Fruit fly (Drosophila melanogaster) whole organism, embryonic: Measurements from ENCODE around the gene CG14234.

Experiments used
- Adf1 ChIP-seq: fragments of 200-800 bp; sonication (Bioruptor generic); IDR thresholded peaks from 2 replicates; pipeline ENCODE4 v1.3.6; 2022; ENCODE audit warnings: missing biosample characterization, missing genetic modification characterization
- Bgb ChIP-seq: fragments of 200-800 bp; sonication (Bioruptor generic); IDR thresholded peaks from 2 replicates; pipeline ENCODE4 v1.3.6; 2022; ENCODE audit warnings: missing biosample characterization, missing genetic modification characterization; ENCODE audit not compliant: partially characterized antibody
- CG12219 ChIP-seq: fragments of 200-800 bp; sonication (Bioruptor generic); optimal IDR thresholded peaks from 3 replicates; lab custom pipeline; 2018; ENCODE audit warnings: missing biosample characterization, mild to moderate bottlenecking, missing genetic modification characterization
- CG13123 ChIP-seq: fragments of 200-800 bp; sonication (Bioruptor generic); optimal IDR thresholded peaks from 2 replicates; lab custom pipeline; 2016; ENCODE audit warnings: missing biosample characterization, missing genetic modification characterization
- CG14860 ChIP-seq: fragments of 200-800 bp; sonication (Bioruptor generic); IDR thresholded peaks from 3 replicates; pipeline ENCODE4 v1.3.6; 2022; ENCODE audit warnings: missing biosample characterization, missing genetic modification characterization; ENCODE audit not compliant: partially characterized antibody
- CG15011 ChIP-seq: fragments of 200-800 bp; sonication (Bioruptor generic); optimal IDR thresholded peaks from 3 replicates; lab custom pipeline; 2018; ENCODE audit warnings: missing biosample characterization, mild to moderate bottlenecking, missing genetic modification characterization
- CG17186 ChIP-seq: fragments of 200-800 bp; sonication (Bioruptor generic); optimal IDR thresholded peaks from 3 replicates; lab custom pipeline; 2017; ENCODE audit warnings: missing biosample characterization, missing genetic modification reagents, missing genetic modification characterization
- CG17328 ChIP-seq: fragments of 200-800 bp; sonication (Bioruptor generic); IDR thresholded peaks from 2 replicates; pipeline ENCODE4 v1.3.6; 2022; ENCODE audit warnings: missing biosample characterization, missing genetic modification characterization
- CG2712 ChIP-seq: fragments of 200-800 bp; optimal IDR thresholded peaks from 3 replicates; lab custom pipeline; 2019; ENCODE audit warnings: missing biosample characterization, mild to moderate bottlenecking, missing genetic modification characterization, moderate library complexity
- CG43689 ChIP-seq: fragments of 200-800 bp; sonication (Bioruptor generic); IDR thresholded peaks from 2 replicates; pipeline ENCODE4 v1.3.6; 2022; ENCODE audit warnings: missing biosample characterization, missing genetic modification characterization
- CG4617 ChIP-seq: fragments of 200-800 bp; sonication (Bioruptor generic); optimal IDR thresholded peaks from 3 replicates; lab custom pipeline; 2016; ENCODE audit warnings: missing biosample characterization, missing genetic modification characterization, borderline replicate concordance
- CG4730 ChIP-seq: fragments of 200-800 bp; sonication (Bioruptor generic); IDR thresholded peaks from 2 replicates; pipeline ENCODE4 v1.3.6; 2022; ENCODE audit warnings: missing biosample characterization, missing genetic modification characterization
- CG6272 ChIP-seq: fragments of 200-800 bp; sonication (Bioruptor generic); IDR thresholded peaks from 2 replicates; pipeline ENCODE4 v1.3.6; 2022; ENCODE audit warnings: missing biosample characterization, missing genetic modification characterization
- CG6654 ChIP-seq: fragments of 200-800 bp; sonication (Bioruptor generic); optimal IDR thresholded peaks from 2 replicates; lab custom pipeline; 2017; ENCODE audit warnings: missing biosample characterization, mild to moderate bottlenecking, missing genetic modification characterization
- CG8089 ChIP-seq: fragments of 200-800 bp; sonication (Bioruptor generic); optimal IDR thresholded peaks from 3 replicates; lab custom pipeline; 2016; ENCODE audit warnings: missing biosample characterization, missing genetic modification characterization
- CG8388 ChIP-seq: fragments of 200-800 bp; sonication (Bioruptor generic); optimal IDR thresholded peaks from 2 replicates; lab custom pipeline; 2019; ENCODE audit warnings: missing biosample characterization, mild to moderate bottlenecking, missing genetic modification characterization, moderate library complexity
- CG9215 ChIP-seq: fragments of 200-800 bp; sonication (Bioruptor generic); IDR thresholded peaks from 2 replicates; pipeline ENCODE4 v1.3.6; 2022; ENCODE audit warnings: missing biosample characterization, missing genetic modification characterization
- Chrac-16 ChIP-seq: fragments of 200-800 bp; sonication (Bioruptor generic); optimal IDR thresholded peaks from 3 replicates; lab custom pipeline; 2016; ENCODE audit warnings: missing biosample characterization, missing genetic modification characterization
- ERR ChIP-seq: fragments of 200-800 bp; sonication (Bioruptor generic); optimal IDR thresholded peaks from 2 replicates; lab custom pipeline; 2016; ENCODE audit warnings: missing biosample characterization, missing genetic modification characterization
- Ets97D ChIP-seq: fragments of 200-800 bp; sonication (Bioruptor generic); optimal IDR thresholded peaks from 3 replicates; lab custom pipeline; 2016; ENCODE audit warnings: missing biosample characterization, missing genetic modification characterization
- Kr ChIP-seq: fragments of 200-800 bp; sonication (Bioruptor generic); optimal IDR thresholded peaks from 2 replicates; lab custom pipeline; 2017; ENCODE audit warnings: missing biosample characterization, mild to moderate bottlenecking, missing genetic modification characterization
- Max ChIP-seq: fragments of 200-800 bp; sonication (Bioruptor generic); optimal IDR thresholded peaks from 2 replicates; lab custom pipeline; 2016; ENCODE audit warnings: missing biosample characterization, mild to moderate bottlenecking, missing genetic modification characterization
- Med ChIP-seq: fragments of 200-800 bp; sonication (Bioruptor generic); peaks from one replicate; lab custom pipeline; 2016; ENCODE audit warnings: missing biosample characterization, missing genetic modification characterization, mild to moderate bottlenecking, inconsistent platforms, moderate library complexity
- Mrtf ChIP-seq: fragments of 200-800 bp; sonication (Bioruptor generic); IDR thresholded peaks from 3 replicates; pipeline ENCODE4 v1.3.6; 2022; ENCODE audit warnings: missing biosample characterization, missing genetic modification characterization
- Myb ChIP-seq: fragments of 200-800 bp; sonication (Bioruptor generic); optimal IDR thresholded peaks from 2 replicates; lab custom pipeline; 2016; ENCODE audit warnings: missing biosample characterization, missing genetic modification characterization
- Nf-YC ChIP-seq: fragments of 200-800 bp; optimal IDR thresholded peaks from 3 replicates; lab custom pipeline; 2019; ENCODE audit warnings: missing biosample characterization, mild to moderate bottlenecking, missing genetic modification characterization, moderate library complexity
- Oaz ChIP-seq: fragments of 200-800 bp; sonication (Bioruptor generic); IDR thresholded peaks from 2 replicates; pipeline ENCODE4 v1.3.6; 2022; ENCODE audit warnings: missing biosample characterization, missing genetic modification characterization
- Poxn ChIP-seq: fragments of 200-800 bp; sonication (Bioruptor generic); IDR thresholded peaks from 2 replicates; pipeline ENCODE4 v1.3.6; 2022; ENCODE audit warnings: missing biosample characterization, missing genetic modification characterization
- Ptx1 ChIP-seq: fragments of 200-800 bp; sonication (Bioruptor generic); IDR thresholded peaks from 2 replicates; pipeline ENCODE4 v1.3.6; 2022; ENCODE audit warnings: missing biosample characterization, missing genetic modification characterization
- Ravus ChIP-seq: fragments of 200-800 bp; sonication (Bioruptor generic); IDR thresholded peaks from 2 replicates; pipeline ENCODE4 v1.3.6; 2022; ENCODE audit warnings: missing biosample characterization, missing genetic modification characterization
- Sin3A ChIP-seq: fragments of >200 bp; optimal IDR thresholded peaks from 2 replicates; lab custom pipeline; 2018
- Stat92E ChIP-seq, 3 experiments: fragments of >200 bp in 2 of 3; fragments of 200-800 bp in 1 of 3; sonication (Bioruptor generic) in 1 of 3; optimal IDR thresholded peaks; 2 replicates each; lab custom pipeline; 2017 to 2019; ENCODE audit warnings: missing biosample characterization in 3 of 3, missing genetic modification characterization in 3 of 3, mild to moderate bottlenecking in 1 of 3, moderate library complexity in 1 of 3
- Xrp1 ChIP-seq: fragments of 200-800 bp; sonication (Bioruptor generic); IDR thresholded peaks from 2 replicates; pipeline ENCODE4 v1.3.6; 2022; ENCODE audit warnings: missing biosample characterization, missing genetic modification characterization
- amos ChIP-seq: fragments of 200-800 bp; sonication (Bioruptor generic); IDR thresholded peaks from 2 replicates; pipeline ENCODE4 v1.3.6; 2022; ENCODE audit warnings: missing biosample characterization, missing genetic modification characterization; ENCODE audit not compliant: partially characterized antibody
- aop ChIP-seq: fragments of 200-800 bp; sonication (Bioruptor generic); IDR thresholded peaks from 2 replicates; pipeline ENCODE4 v1.3.6; 2022; ENCODE audit warnings: missing biosample characterization, missing genetic modification characterization
- cad ChIP-seq: fragments of >200 bp; optimal IDR thresholded peaks from 2 replicates; lab custom pipeline; 2017; ENCODE audit warnings: missing biosample characterization, missing genetic modification characterization
- chn ChIP-seq: fragments of 200-800 bp; sonication (Bioruptor generic); optimal IDR thresholded peaks from 2 replicates; lab custom pipeline; 2016; ENCODE audit warnings: missing biosample characterization, missing genetic modification characterization
- croc ChIP-seq: fragments of 200-800 bp; sonication (Bioruptor generic); conservative IDR thresholded peaks from 3 replicates; pipeline ENCODE4 v1.3.6; 2022; ENCODE audit warnings: missing biosample characterization, missing genetic modification characterization
- cwo ChIP-seq: fragments of 200-800 bp; sonication (Bioruptor generic); optimal IDR thresholded peaks from 3 replicates; lab custom pipeline; 2017; ENCODE audit warnings: missing biosample characterization, missing genetic modification characterization, mild to moderate bottlenecking, moderate library complexity, missing genetic modification reagents
- en ChIP-seq: fragments of 200-800 bp; sonication (Bioruptor generic); optimal IDR thresholded peaks from 2 replicates; lab custom pipeline; 2016; ENCODE audit warnings: missing biosample characterization, missing genetic modification characterization
- eve ChIP-seq, 2 experiments: fragments of >200 bp; optimal IDR thresholded peaks; 2 replicates each; lab custom pipeline; 2017; ENCODE audit warnings: missing biosample characterization in 2 of 2, missing genetic modification characterization in 2 of 2
- ftz-f1 ChIP-seq: fragments of 200-800 bp; sonication (Bioruptor generic); optimal IDR thresholded peaks from 2 replicates; lab custom pipeline; 2016; ENCODE audit warnings: missing biosample characterization, missing genetic modification characterization
- gt ChIP-seq: fragments of 200-800 bp; sonication (Bioruptor generic); IDR thresholded peaks from 2 replicates; pipeline ENCODE4 v1.3.6; 2022; ENCODE audit warnings: missing biosample characterization, missing genetic modification characterization
- jigr1 ChIP-seq: fragments of 200-800 bp; sonication (Bioruptor generic); IDR thresholded peaks from 3 replicates; pipeline ENCODE4 v1.3.6; 2022; ENCODE audit warnings: missing biosample characterization, missing genetic modification characterization
- pb ChIP-seq: fragments of 200-800 bp; sonication (Bioruptor generic); optimal IDR thresholded peaks from 3 replicates; lab custom pipeline; 2016; ENCODE audit warnings: missing biosample characterization, missing genetic modification characterization
- pzg ChIP-seq: fragments of 200-800 bp; sonication (Bioruptor generic); optimal IDR thresholded peaks from 3 replicates; lab custom pipeline; 2018; ENCODE audit warnings: missing biosample characterization, mild to moderate bottlenecking, missing genetic modification characterization, moderate library complexity
- sima ChIP-seq: fragments of 200-800 bp; sonication (Bioruptor generic); optimal IDR thresholded peaks from 2 replicates; lab custom pipeline; 2016; ENCODE audit warnings: missing biosample characterization, missing genetic modification characterization
- sisA ChIP-seq: fragments of 200-800 bp; sonication (Bioruptor generic); IDR thresholded peaks from 2 replicates; pipeline ENCODE4 v1.3.6; 2022; ENCODE audit warnings: missing biosample characterization, missing genetic modification characterization
- tap ChIP-seq: fragments of 200-800 bp; optimal IDR thresholded peaks from 3 replicates; lab custom pipeline; 2019; ENCODE audit warnings: missing biosample characterization, mild to moderate bottlenecking, missing genetic modification characterization, moderate library complexity
- tgo ChIP-seq: fragments of 200-800 bp; sonication (Bioruptor generic); IDR thresholded peaks from 3 replicates; pipeline ENCODE4 v1.3.6; 2022; ENCODE audit warnings: missing biosample characterization, missing genetic modification characterization
- tup ChIP-seq: fragments of 200-800 bp; sonication (Bioruptor generic); optimal IDR thresholded peaks from 2 replicates; lab custom pipeline; 2016; ENCODE audit warnings: missing biosample characterization, mild to moderate bottlenecking, missing genetic modification characterization, moderate library complexity
- vfl ChIP-seq: fragments of 200-800 bp; sonication (Bioruptor generic); optimal IDR thresholded peaks from 2 replicates; lab custom pipeline; 2016; ENCODE audit warnings: missing biosample characterization, missing genetic modification characterization
- zfh2 ChIP-seq: fragments of 200-800 bp; sonication (Bioruptor generic); optimal IDR thresholded peaks from 2 replicates; lab custom pipeline; 2016; ENCODE audit warnings: missing biosample characterization, missing genetic modification characterization

CG14234 gene

dm6 chrX:19696845-19697244, 38.5 kb upstream of the CG14234 start, which contains the start of gene Cdc42 (continued):
- no peak for TF ChIP-seq jigr1
- TF ChIP-seq CG8388 (GFP tag; lab: Kevin White, UChicago): no peak
- no peak for TF ChIP-seq Nf-YC
- TF ChIP-seq Med (GFP tag; lab: Kevin White, UChicago): peak; percentile 87
- no peak for TF ChIP-seq CG15011 (GFP tag; lab: Kevin White, UChicago)
- peak; percentile 23 for TF ChIP-seq Ets97D (GFP tag; lab: Kevin White, UChicago)
- no peak for TF ChIP-seq CG6654 (GFP tag; lab: Kevin White, UChicago)
- TF ChIP-seq croc: no peak
- TF ChIP-seq sima (GFP tag; lab: Kevin White, UChicago): no peak
- TF ChIP-seq CG17186 (GFP tag; lab: Kevin White, UChicago): no peak
- no peak for TF ChIP-seq Max (GFP tag; lab: Kevin White, UChicago)
- no peak for TF ChIP-seq CG2712 (tag; lab: Kevin White, UChicago)
- TF ChIP-seq tgo (GFP tag; lab: Robert Waterston, UW): no peak
- TF ChIP-seq CG8089: no peak
- no peak for TF ChIP-seq Ravus (GFP tag; lab: Robert Waterston, UW)
- no peak for TF ChIP-seq sisA (GFP tag; lab: Robert Waterston, UW)
- TF ChIP-seq Mrtf (GFP tag; lab: Robert Waterston, UW): no peak
- TF ChIP-seq cad (GFP tag; lab: Kevin White, UChicago): no peak
- TF ChIP-seq tup (GFP tag; lab: Kevin White, UChicago): no peak
- no peak for TF ChIP-seq CG12219 (GFP tag; lab: Kevin White, UChicago)
- TF ChIP-seq gt (GFP tag; lab: Robert Waterston, UW): no peak
- TF ChIP-seq Kr (GFP tag; lab: Kevin White, UChicago): no peak
- TF ChIP-seq Poxn (GFP tag; lab: Robert Waterston, UW): no peak
- TF ChIP-seq amos (GFP tag; lab: Robert Waterston, UW): peak; percentile 45
- no peak for TF ChIP-seq CG43689 (GFP tag; lab: Robert Waterston, UW)
- TF ChIP-seq Stat92E (GFP tag; optimal IDR thresholded peaks at IDR 0.05; lab: Kevin White, UChicago): no peak
- no peak for TF ChIP-seq CG13123 (GFP tag; lab: Kevin White, UChicago)
- no peak for TF ChIP-seq Ptx1 (GFP tag; lab: Robert Waterston, UW)
- TF ChIP-seq eve (GFP tag; optimal IDR thresholded peaks at IDR 0.05; lab: Kevin White, UChicago): no peak
- no peak for TF ChIP-seq CG14860 (GFP tag; lab: Robert Waterston, UW)
- TF ChIP-seq zfh2 (GFP tag; lab: Kevin White, UChicago): peak; percentile 6
- TF ChIP-seq Chrac-16 (GFP tag; lab: Kevin White, UChicago): no peak
- TF ChIP-seq Myb (GFP tag; lab: Kevin White, UChicago): peak; percentile 4
- TF ChIP-seq Adf1: no peak
- no peak for TF ChIP-seq Oaz (GFP tag; lab: Robert Waterston, UW)
- no peak for TF ChIP-seq Sin3A
- TF ChIP-seq CG17328 (GFP tag; lab: Robert Waterston, UW): no peak
- no peak for TF ChIP-seq CG6272 (GFP tag; lab: Robert Waterston, UW)
- TF ChIP-seq CG4617: peak; percentile 51
- no peak for TF ChIP-seq ftz-f1 (GFP tag; lab: Kevin White, UChicago)
- TF ChIP-seq en (GFP tag; lab: Kevin White, UChicago): no peak
- TF ChIP-seq Xrp1 (GFP tag; lab: Robert Waterston, UW): no peak
- TF ChIP-seq pzg (GFP tag; lab: Kevin White, UChicago): peak; percentile 66
- no peak for TF ChIP-seq ERR (GFP tag; lab: Kevin White, UChicago)
- no peak for TF ChIP-seq CG4730
- TF ChIP-seq pb (GFP tag; lab: Kevin White, UChicago): no peak
- TF ChIP-seq Bgb (GFP tag; lab: Robert Waterston, UW): 0 out of 2 replicates have a peak, but pooled peaks have one; percentile 6
- no peak for TF ChIP-seq cwo (GFP tag; lab: Kevin White, UChicago)
- TF ChIP-seq CG9215 (GFP tag; lab: Robert Waterston, UW): no peak
- TF ChIP-seq aop (GFP tag; lab: Robert Waterston, UW): peak; percentile 51; the same call in 1 of the 2 replicates
- no peak for TF ChIP-seq chn
- TF ChIP-seq tap (tag; lab: Kevin White, UChicago): no peak
- TF ChIP-seq vfl (GFP tag; lab: Kevin White, UChicago): no peak
